Fruit fly (Drosophila melanogaster) whole organism, prepupa: ENCODE data around the gene TwdlB.

Experiments used
- Blimp-1 ChIP-seq: fragments of 200-800 bp; sonication (Bioruptor generic); optimal IDR thresholded peaks from 3 replicates; lab custom pipeline; 2017; ENCODE audit warnings: missing biosample characterization, missing genetic modification characterization, mild to moderate bottlenecking, moderate library complexity, missing genetic modification reagents
- CG10669 ChIP-seq: fragments of 200-800 bp; sonication (Bioruptor generic); optimal IDR thresholded peaks from 3 replicates; lab custom pipeline; 2018; ENCODE audit warnings: missing biosample characterization, mild to moderate bottlenecking, missing genetic modification characterization, moderate library complexity
- CG11294 ChIP-seq: fragments of 200-800 bp; sonication (Bioruptor generic); IDR thresholded peaks from 2 replicates; pipeline ENCODE4 v1.3.6; 2022; ENCODE audit warnings: missing biosample characterization, missing genetic modification characterization
- CG11762 ChIP-seq: fragments of 200-800 bp; sonication (Bioruptor generic); optimal IDR thresholded peaks from 3 replicates; lab custom pipeline; 2016; ENCODE audit warnings: missing biosample characterization, missing genetic modification characterization; ENCODE audit not compliant: insufficient read depth
- CG15336 ChIP-seq: fragments of 200-800 bp; sonication (Bioruptor generic); IDR thresholded peaks from 2 replicates; pipeline ENCODE4 v1.3.6; 2022; ENCODE audit warnings: missing biosample characterization, missing genetic modification characterization
- CG1621 ChIP-seq: fragments of 200-800 bp; sonication (Bioruptor generic); optimal IDR thresholded peaks from 3 replicates; lab custom pipeline; 2018; ENCODE audit warnings: missing biosample characterization, mild to moderate bottlenecking, missing genetic modification characterization
- CG16779 ChIP-seq: fragments of 200-800 bp; sonication (Bioruptor generic); optimal IDR thresholded peaks from 3 replicates; lab custom pipeline; 2017; ENCODE audit warnings: missing biosample characterization, mild to moderate bottlenecking, missing genetic modification characterization
- CG3032 ChIP-seq: fragments of 200-800 bp; optimal IDR thresholded peaks from 2 replicates; lab custom pipeline; 2019; ENCODE audit warnings: missing biosample characterization, mild to moderate bottlenecking, missing genetic modification characterization, moderate library complexity
- CG31627 ChIP-seq: fragments of 200-800 bp; sonication (Bioruptor generic); optimal IDR thresholded peaks from 3 replicates; lab custom pipeline; 2016; ENCODE audit warnings: missing biosample characterization, missing genetic modification characterization
- CG32006 ChIP-seq: fragments of 200-800 bp; sonication (Bioruptor generic); optimal IDR thresholded peaks from 3 replicates; lab custom pipeline; 2017; ENCODE audit warnings: missing biosample characterization, mild to moderate bottlenecking, missing genetic modification characterization
- CG34406 ChIP-seq: fragments of 200-800 bp; sonication (Bioruptor generic); optimal IDR thresholded peaks from 3 replicates; lab custom pipeline; 2016; ENCODE audit warnings: missing biosample characterization, missing genetic modification characterization
- CG3919 ChIP-seq: fragments of 200-800 bp; sonication (Bioruptor generic); optimal IDR thresholded peaks from 3 replicates; lab custom pipeline; 2016; ENCODE audit warnings: missing biosample characterization, missing genetic modification characterization
- CG4318 ChIP-seq: fragments of 200-800 bp; sonication (Bioruptor generic); optimal IDR thresholded peaks from 3 replicates; lab custom pipeline; 2017; ENCODE audit warnings: missing biosample characterization, mild to moderate bottlenecking, missing genetic modification characterization
- CG6163 ChIP-seq: fragments of 200-800 bp; sonication (Bioruptor generic); IDR thresholded peaks from 3 replicates; pipeline ENCODE4 v1.3.6; 2022; ENCODE audit warnings: missing biosample characterization, missing genetic modification characterization
- CG6276 ChIP-seq: fragments of 200-800 bp; sonication (Bioruptor generic); optimal IDR thresholded peaks from 2 replicates; lab custom pipeline; 2017; ENCODE audit warnings: missing biosample characterization, mild to moderate bottlenecking, missing genetic modification characterization
- CG6792 ChIP-seq: fragments of 200-800 bp; sonication (Bioruptor generic); optimal IDR thresholded peaks from 3 replicates; lab custom pipeline; 2016; ENCODE audit warnings: missing biosample characterization, missing genetic modification characterization
- CG6808 ChIP-seq: fragments of 200-800 bp; sonication (Bioruptor generic); optimal IDR thresholded peaks from 3 replicates; lab custom pipeline; 2017; ENCODE audit warnings: missing biosample characterization, missing genetic modification characterization, mild to moderate bottlenecking, moderate library complexity, missing genetic modification reagents
- CG6854 ChIP-seq: fragments of 200-800 bp; sonication (Bioruptor generic); optimal IDR thresholded peaks from 2 replicates; lab custom pipeline; 2017; ENCODE audit warnings: missing biosample characterization, mild to moderate bottlenecking, missing genetic modification characterization
- CG7368 ChIP-seq: fragments of 200-800 bp; sonication (Bioruptor generic); optimal IDR thresholded peaks from 3 replicates; lab custom pipeline; 2016; ENCODE audit warnings: missing biosample characterization, missing genetic modification characterization
- CG8319 ChIP-seq: fragments of 200-800 bp; sonication (Bioruptor generic); optimal IDR thresholded peaks from 3 replicates; lab custom pipeline; 2016; ENCODE audit warnings: missing biosample characterization, missing genetic modification characterization
- CG8632 ChIP-seq: fragments of 200-800 bp; sonication (Bioruptor generic); optimal IDR thresholded peaks from 3 replicates; lab custom pipeline; 2016; ENCODE audit warnings: missing biosample characterization, missing genetic modification characterization
- CG9139 ChIP-seq: fragments of 200-800 bp; sonication (Bioruptor generic); optimal IDR thresholded peaks from 3 replicates; lab custom pipeline; 2017; ENCODE audit warnings: missing biosample characterization, mild to moderate bottlenecking, missing genetic modification characterization
- Eip78C ChIP-seq: fragments of 200-800 bp; sonication (Bioruptor generic); peaks from one replicate; lab custom pipeline; 2016; ENCODE audit warnings: missing biosample characterization, missing genetic modification characterization
- Eip93F ChIP-seq: fragments of 200-800 bp; sonication (Bioruptor generic); optimal IDR thresholded peaks from 2 replicates; lab custom pipeline; 2016; ENCODE audit warnings: missing biosample characterization, mild to moderate bottlenecking, missing genetic modification characterization
- Ets21C ChIP-seq: fragments of 200-800 bp; sonication (Bioruptor generic); optimal IDR thresholded peaks from 3 replicates; lab custom pipeline; 2016; ENCODE audit warnings: missing biosample characterization, missing genetic modification characterization
- Gug ChIP-seq: fragments of 200-800 bp; sonication (Bioruptor generic); IDR thresholded peaks from 2 replicates; pipeline ENCODE4 v1.3.6; 2022; ENCODE audit warnings: missing biosample characterization, missing genetic modification characterization
- Hr38 ChIP-seq: sonication (Bioruptor generic); optimal IDR thresholded peaks from 2 replicates; lab custom pipeline; 2016; ENCODE audit warnings: missing biosample characterization, missing genetic modification characterization
- Hr39 ChIP-seq: fragments of 200-800 bp; sonication (Bioruptor generic); optimal IDR thresholded peaks from 2 replicates; lab custom pipeline; 2016; ENCODE audit warnings: missing biosample characterization, missing genetic modification characterization
- Hr4 ChIP-seq: fragments of 200-800 bp; sonication (Bioruptor generic); optimal IDR thresholded peaks from 3 replicates; lab custom pipeline; 2016; ENCODE audit warnings: missing biosample characterization, missing genetic modification characterization
- Lpt ChIP-seq: fragments of 200-800 bp; sonication (Bioruptor generic); optimal IDR thresholded peaks from 3 replicates; lab custom pipeline; 2016; ENCODE audit warnings: missing biosample characterization, missing genetic modification characterization
- Met ChIP-seq: fragments of 200-800 bp; sonication (Bioruptor generic); optimal IDR thresholded peaks from 3 replicates; lab custom pipeline; 2016; ENCODE audit warnings: missing biosample characterization, missing genetic modification characterization
- OdsH ChIP-seq: fragments of 200-800 bp; sonication (Bioruptor generic); optimal IDR thresholded peaks from 3 replicates; lab custom pipeline; 2016; ENCODE audit warnings: missing biosample characterization, missing genetic modification characterization
- Smox ChIP-seq: fragments of 200-800 bp; sonication (Bioruptor generic); optimal IDR thresholded peaks from 3 replicates; lab custom pipeline; 2016; ENCODE audit warnings: missing biosample characterization, missing genetic modification characterization
- Sox102F ChIP-seq: fragments of 200-800 bp; sonication (Bioruptor generic); optimal IDR thresholded peaks from 2 replicates; lab custom pipeline; 2016; ENCODE audit warnings: missing biosample characterization, mild to moderate bottlenecking, missing genetic modification characterization
- Sox14 ChIP-seq: fragments of 200-800 bp; sonication (Bioruptor generic); optimal IDR thresholded peaks from 3 replicates; lab custom pipeline; 2016; ENCODE audit warnings: missing biosample characterization, missing genetic modification characterization
- achi ChIP-seq: fragments of 200-800 bp; sonication (Bioruptor generic); optimal IDR thresholded peaks from 3 replicates; lab custom pipeline; 2016; ENCODE audit warnings: missing biosample characterization, missing genetic modification characterization
- acj6 ChIP-seq: fragments of 200-800 bp; sonication (Bioruptor generic); optimal IDR thresholded peaks from 3 replicates; lab custom pipeline; 2016; ENCODE audit warnings: missing biosample characterization, missing genetic modification characterization
- cyc ChIP-seq: fragments of 200-800 bp; sonication (Bioruptor generic); optimal IDR thresholded peaks from 3 replicates; lab custom pipeline; 2016; ENCODE audit warnings: missing biosample characterization, missing genetic modification characterization
- dac ChIP-seq: fragments of 200-800 bp; sonication (Bioruptor generic); optimal IDR thresholded peaks from 2 replicates; lab custom pipeline; 2017; ENCODE audit warnings: missing biosample characterization, mild to moderate bottlenecking, missing genetic modification characterization
- dsx ChIP-seq: fragments of 200-800 bp; optimal IDR thresholded peaks from 3 replicates; lab custom pipeline; 2019; ENCODE audit warnings: missing biosample characterization, mild to moderate bottlenecking, missing genetic modification characterization, moderate library complexity; ENCODE audit not compliant: poor library complexity, severe bottlenecking
- eg ChIP-seq: fragments of 200-800 bp; sonication (Bioruptor generic); IDR thresholded peaks from 3 replicates; pipeline ENCODE4 v1.3.6; 2022; ENCODE audit warnings: missing biosample characterization, missing genetic modification characterization
- esn ChIP-seq: fragments of 200-800 bp; sonication (Bioruptor generic); optimal IDR thresholded peaks from 2 replicates; lab custom pipeline; 2016; ENCODE audit warnings: missing biosample characterization, mild to moderate bottlenecking, missing genetic modification characterization, moderate library complexity
- fd59A ChIP-seq: fragments of 200-800 bp; sonication (Bioruptor generic); optimal IDR thresholded peaks from 2 replicates; lab custom pipeline; 2017; ENCODE audit warnings: missing biosample characterization, mild to moderate bottlenecking, missing genetic modification characterization, missing genetic modification reagents
- fd85E ChIP-seq: fragments of 200-800 bp; sonication (Bioruptor generic); optimal IDR thresholded peaks from 3 replicates; lab custom pipeline; 2016; ENCODE audit warnings: missing biosample characterization, missing genetic modification characterization
- fkh ChIP-seq: fragments of 200-800 bp; sonication (Bioruptor generic); optimal IDR thresholded peaks from 3 replicates; lab custom pipeline; 2017; ENCODE audit warnings: missing biosample characterization, mild to moderate bottlenecking, missing genetic modification characterization, moderate library complexity
- net ChIP-seq: fragments of 200-800 bp; sonication (Bioruptor generic); optimal IDR thresholded peaks from 3 replicates; lab custom pipeline; 2016; ENCODE audit warnings: missing biosample characterization, missing genetic modification characterization
- pdm3 ChIP-seq: fragments of 200-800 bp; sonication (Bioruptor generic); optimal IDR thresholded peaks from 3 replicates; lab custom pipeline; 2016; ENCODE audit warnings: missing biosample characterization, missing genetic modification characterization
- salr ChIP-seq, 2 experiments: fragments of 200-800 bp; sonication (Bioruptor generic); optimal IDR thresholded peaks; 3 replicates each; lab custom pipeline; 2016 to 2018; ENCODE audit warnings: missing biosample characterization in 2 of 2, missing genetic modification characterization in 2 of 2, mild to moderate bottlenecking in 1 of 2
- spab ChIP-seq: fragments of 200-800 bp; sonication (Bioruptor generic); optimal IDR thresholded peaks from 2 replicates; lab custom pipeline; 2017; ENCODE audit warnings: missing biosample characterization, mild to moderate bottlenecking, missing genetic modification characterization, missing genetic modification reagents
- ss ChIP-seq, 2 experiments: fragments of 200-800 bp; sonication (Bioruptor generic); optimal IDR thresholded peaks; 2 replicates in 1 of 2; 3 replicates in 1 of 2; lab custom pipeline; 2017 to 2018; ENCODE audit warnings: mild to moderate bottlenecking in 2 of 2, missing biosample characterization in 2 of 2, missing genetic modification characterization in 2 of 2, moderate library complexity in 1 of 2
- svp ChIP-seq: fragments of 200-800 bp; sonication (Bioruptor generic); peaks from one replicate; lab custom pipeline; 2016; ENCODE audit warnings: missing biosample characterization, missing genetic modification characterization
- topi ChIP-seq: fragments of 200-800 bp; sonication (Bioruptor generic); optimal IDR thresholded peaks from 3 replicates; lab custom pipeline; 2016; ENCODE audit warnings: missing biosample characterization, missing genetic modification characterization
- vri ChIP-seq: fragments of 200-800 bp; sonication (Bioruptor generic); optimal IDR thresholded peaks from 3 replicates; lab custom pipeline; 2016; ENCODE audit warnings: missing biosample characterization, mild to moderate bottlenecking, missing genetic modification characterization

The TwdlB gene

DNA sequence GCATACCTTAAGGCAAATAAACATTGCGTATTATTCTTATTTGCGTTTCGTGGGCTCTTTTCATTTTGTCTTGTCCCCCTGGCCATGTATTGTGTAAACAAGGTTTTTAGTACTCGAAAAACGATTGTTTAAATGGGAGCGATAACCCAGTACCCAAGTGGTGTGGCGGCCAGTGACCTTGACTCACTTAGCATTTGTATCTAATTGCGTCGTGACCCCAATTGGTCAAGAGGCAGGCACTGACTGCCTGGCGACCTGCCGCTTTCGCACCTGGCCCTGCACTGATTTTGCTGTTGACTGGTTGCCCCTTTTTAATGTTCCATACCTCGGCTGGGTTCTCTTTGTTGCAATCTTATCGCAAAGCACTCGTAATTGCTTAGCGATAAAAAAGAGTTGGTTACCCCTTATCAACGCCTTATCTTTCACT lies 35.2 kb downstream of the TwdlB start:
- TF ChIP-seq CG16779 (tag; lab: Kevin White, UChicago) (no peak), CG32006 (GFP tag; lab: Kevin White, UChicago) (no peak), CG8319 (GFP tag; lab: Kevin White, UChicago) (no peak), fkh (GFP tag; lab: Kevin White, UChicago) (no peak), Met (peak; percentile 49), CG6854 (GFP tag; lab: Kevin White, UChicago) (no peak), spab (GFP tag; lab: Kevin White, UChicago) (no peak), Blimp-1 (peak; percentile 4), CG31627 (GFP tag; lab: Kevin White, UChicago) (no peak), dac (GFP tag; lab: Kevin White, UChicago) (no peak), acj6 (GFP tag; lab: Kevin White, UChicago) (no peak), Sox102F (no peak), topi (GFP tag; lab: Kevin White, UChicago) (no peak), ss (GFP tag; optimal IDR thresholded peaks at IDR 0.05; lab: Kevin White, UChicago) (no peak), CG3919 (GFP tag; lab: Kevin White, UChicago) (no peak), CG8632 (no peak), CG11294 (GFP tag; lab: Robert Waterston, UW) (no peak), CG6792 (no peak), OdsH (GFP tag; lab: Kevin White, UChicago) (no peak), Hr38 (GFP tag; lab: Kevin White, UChicago) (no peak), eg (no peak), CG15336 (GFP tag; lab: Robert Waterston, UW) (no peak), dsx (GFP tag; lab: Kevin White, UChicago) (no peak), Hr4 (no peak), Gug (no peak), Smox (GFP tag; lab: Kevin White, UChicago) (peak; percentile 44), CG34406 (GFP tag; lab: Kevin White, UChicago) (no peak), Lpt (GFP tag; lab: Kevin White, UChicago) (no peak), net (GFP tag; lab: Kevin White, UChicago) (no peak), Eip78C (no peak), Sox14 (GFP tag; lab: Kevin White, UChicago) (peak; percentile 68), cyc (no peak), CG10669 (GFP tag; lab: Kevin White, UChicago) (no peak), svp (GFP tag; lab: Kevin White, UChicago) (peak; percentile 36), esn (no peak), Hr39 (GFP tag; lab: Kevin White, UChicago) (peak; percentile 27), Eip93F (GFP tag; lab: Kevin White, UChicago) (peak; percentile 56), pdm3 (GFP tag; lab: Kevin White, UChicago) (no peak), salr (GFP tag; optimal IDR thresholded peaks at IDR 0.05; lab: Kevin White, UChicago) (no peak), achi (GFP tag; lab: Kevin White, UChicago) (no peak), Ets21C (GFP tag; lab: Kevin White, UChicago) (no peak), fd59A (GFP tag; lab: Kevin White, UChicago) (no peak), CG7368 (GFP tag; lab: Kevin White, UChicago) (no peak), CG3032 (tag; lab: Kevin White, UChicago) (no peak), CG11762 (GFP tag; lab: Kevin White, UChicago) (no peak), CG9139 (no peak), fd85E (no peak), CG6276 (GFP tag; lab: Kevin White, UChicago) (no peak), CG6808 (GFP tag; lab: Kevin White, UChicago) (no peak), CG1621 (no peak), CG4318 (no peak), CG6163 (GFP tag; lab: Robert Waterston, UW) (no peak), vri (peak; percentile 83)
